Worm (Caenorhabditis elegans): ENCODE results near the gene aldo-1.

Gene aldo-1

ce11 chrIII:13564929-13565328 lies at the start of gene aldo-1:
TSS of gene aldo-1 (minus strand) at chrIII:13564937.
- TF ChIP-seq lsy-12 (tag; optimal IDR thresholded peaks at IDR 0.05): no peak
- no peak for TF ChIP-seq ztf-4 (tag; optimal IDR thresholded peaks at IDR 0.05)
- TF ChIP-seq nhr-25 (tag; optimal IDR thresholded peaks at IDR 0.05): no peak
- TF ChIP-seq ceh-16 (tag; optimal IDR thresholded peaks at IDR 0.05): no peak
- TF ChIP-seq fkh-2 (tag; optimal IDR thresholded peaks at IDR 0.05): no peak
- TF ChIP-seq sea-2 (GFP tag; optimal IDR thresholded peaks at IDR 0.05): no peak
- TF ChIP-seq tbx-2 (tag; optimal IDR thresholded peaks at IDR 0.05): no peak
- peak; percentile 64 for TF ChIP-seq nfya-1 (tag; optimal IDR thresholded peaks at IDR 0.05; ENCODE audit: insufficient read depth)
- no peak for TF ChIP-seq nhr-23 (tag; optimal IDR thresholded peaks at IDR 0.05)
- TF ChIP-seq ceh-28 (tag; optimal IDR thresholded peaks at IDR 0.05): no peak
- TF ChIP-seq skn-1 (tag; optimal IDR thresholded peaks at IDR 0.05): no peak
- no peak for TF ChIP-seq unc-39 (tag; optimal IDR thresholded peaks at IDR 0.05)
- TF ChIP-seq unc-62 (GFP tag; optimal IDR thresholded peaks at IDR 0.05): no peak
- TF ChIP-seq egl-5 (tag; optimal IDR thresholded peaks at IDR 0.05): peak; percentile 34
- no peak for TF ChIP-seq ZK546.5 (tag; optimal IDR thresholded peaks at IDR 0.05)
- TF ChIP-seq fkh-10 (GFP tag; optimal IDR thresholded peaks at IDR 0.05): peak; percentile 27
- peak; percentile 2 for TF ChIP-seq lin-39 (tag; optimal IDR thresholded peaks at IDR 0.05)
- TF ChIP-seq snpc-4 (tag; optimal IDR thresholded peaks at IDR 0.05): peak; percentile 19
- TF ChIP-seq hmg-11 (tag; optimal IDR thresholded peaks at IDR 0.05): peak; percentile 59
- peak; percentile 5 for TF ChIP-seq lin-15B (tag; optimal IDR thresholded peaks at IDR 0.05)

DNA sequence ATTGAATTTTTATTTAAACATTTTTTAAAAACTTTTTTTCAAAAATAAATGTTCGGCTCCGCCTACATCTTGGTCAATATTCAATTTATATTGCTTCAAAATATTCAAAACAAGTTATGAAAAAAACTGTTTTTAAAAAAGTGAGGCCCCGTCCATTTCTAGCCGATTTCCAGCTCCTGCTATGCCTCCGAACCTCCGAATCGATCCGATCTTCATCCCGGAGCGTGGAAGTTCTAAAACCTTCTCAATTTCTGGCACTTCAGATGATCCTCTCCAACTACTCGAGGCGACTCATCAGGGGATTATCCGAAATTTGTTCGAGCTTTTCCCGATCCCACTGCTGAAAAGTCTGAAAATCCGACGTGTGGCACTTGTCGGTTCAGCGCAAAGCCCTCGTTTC lies 49.5 kb upstream of the aldo-1 start:
- TF ChIP-seq daf-12 (tag; optimal IDR thresholded peaks at IDR 0.05): no peak
- peak; percentile 24 for TF ChIP-seq ama-1 (optimal IDR thresholded peaks at IDR 0.05)
- no peak for TF ChIP-seq pha-4 (tag; optimal IDR thresholded peaks at IDR 0.05)
- no peak for TF ChIP-seq lin-39 (tag; optimal IDR thresholded peaks at IDR 0.05)
- no peak for TF ChIP-seq skn-1 (tag; optimal IDR thresholded peaks at IDR 0.05)
- TF ChIP-seq unc-62 (GFP tag; optimal IDR thresholded peaks at IDR 0.05): no peak
- TF ChIP-seq ZK546.5 (tag; optimal IDR thresholded peaks at IDR 0.05): no peak
- TF ChIP-seq egl-27 (tag; optimal IDR thresholded peaks at IDR 0.05): no peak

ce11 chrIII:13607833-13608232 lies 43.1 kb upstream of the aldo-1 start, which contains the start of gene shpk-1:
TSS of gene shpk-1 (plus strand) at chrIII:13608020.
- no peak for TF ChIP-seq lsy-12 (tag; optimal IDR thresholded peaks at IDR 0.05)
- no peak for TF ChIP-seq eor-1 (tag; optimal IDR thresholded peaks at IDR 0.05)
- TF ChIP-seq ama-1 (optimal IDR thresholded peaks at IDR 0.05): no peak
- TF ChIP-seq ceh-9 (tag; optimal IDR thresholded peaks at IDR 0.05): no peak
- TF ChIP-seq fkh-10 (GFP tag; optimal IDR thresholded peaks at IDR 0.05): no peak
- no peak for TF ChIP-seq mdl-1 (tag; optimal IDR thresholded peaks at IDR 0.05)
- TF ChIP-seq aly-2 (tag; optimal IDR thresholded peaks at IDR 0.05): no peak
- peak; percentile 17 for TF ChIP-seq pha-4 (tag; optimal IDR thresholded peaks at IDR 0.05)
- no peak for TF ChIP-seq nhr-28 (tag; optimal IDR thresholded peaks at IDR 0.05)
- no peak for TF ChIP-seq nhr-11 (tag; optimal IDR thresholded peaks at IDR 0.05)
- TF ChIP-seq pqm-1 (tag; optimal IDR thresholded peaks at IDR 0.05): peak; percentile 95
- no peak for TF ChIP-seq ZK546.5 (tag; optimal IDR thresholded peaks at IDR 0.05)
- TF ChIP-seq nhr-25 (tag; optimal IDR thresholded peaks at IDR 0.05): no peak
- no peak for TF ChIP-seq snpc-4 (tag; optimal IDR thresholded peaks at IDR 0.05)
- no peak for TF ChIP-seq sea-2 (GFP tag; optimal IDR thresholded peaks at IDR 0.05)
- TF ChIP-seq elt-2 (tag; optimal IDR thresholded peaks at IDR 0.05): peak; percentile 95
- TF ChIP-seq tbx-2 (tag; optimal IDR thresholded peaks at IDR 0.05): no peak
- TF ChIP-seq egl-27 (tag; optimal IDR thresholded peaks at IDR 0.05): no peak
- TF ChIP-seq unc-62 (GFP tag; optimal IDR thresholded peaks at IDR 0.05): no peak
- TF ChIP-seq egl-5 (tag; optimal IDR thresholded peaks at IDR 0.05): no peak
- TF ChIP-seq nhr-12 (tag; optimal IDR thresholded peaks at IDR 0.05): no peak
- peak; percentile 43 for TF ChIP-seq jun-1 (tag; optimal IDR thresholded peaks at IDR 0.05)

- TF ChIP-seq pqm-1 (tag; optimal IDR thresholded peaks at IDR 0.05) (peak; percentile 56), ceh-9 (tag; optimal IDR thresholded peaks at IDR 0.05) (no peak), nhr-23 (tag; optimal IDR thresholded peaks at IDR 0.05) (no peak), nhr-11 (tag; optimal IDR thresholded peaks at IDR 0.05) (no peak), egl-27 (tag; optimal IDR thresholded peaks at IDR 0.05) (no peak), ztf-4 (tag; optimal IDR thresholded peaks at IDR 0.05) (no peak), nhr-237 (tag; optimal IDR thresholded peaks at IDR 0.05) (no peak), elt-2 (tag; optimal IDR thresholded peaks at IDR 0.05) (peak; percentile 51)
These were observed 42.1 kb upstream of the aldo-1 start for ce11 chrIII:13606865-13607264.

Data from whole organism, L3 larva.